Fruit fly (Drosophila melanogaster) whole organism, pupa: Measurements from ENCODE around the gene xmas.

ENCODE experiments used
- CG12605 ChIP-seq: fragments of 200-800 bp; sonication (Bioruptor generic); IDR thresholded peaks from 2 replicates; pipeline ENCODE4 v1.3.6; 2022; ENCODE audit warnings: missing biosample characterization, missing genetic modification characterization
- CG13204 ChIP-seq: fragments of 200-800 bp; sonication (Bioruptor generic); optimal IDR thresholded peaks from 2 replicates; lab custom pipeline; 2018; ENCODE audit warnings: missing biosample characterization, mild to moderate bottlenecking, missing genetic modification characterization, moderate library complexity
- CG15710 ChIP-seq: fragments of 200-800 bp; sonication (Bioruptor generic); optimal IDR thresholded peaks from 2 replicates; lab custom pipeline; 2018; ENCODE audit warnings: missing biosample characterization, mild to moderate bottlenecking, missing genetic modification characterization, moderate library complexity
- CG17806 ChIP-seq: fragments of 200-800 bp; sonication (Bioruptor generic); optimal IDR thresholded peaks from 2 replicates; lab custom pipeline; 2018; ENCODE audit warnings: missing biosample characterization, mild to moderate bottlenecking, missing genetic modification characterization, moderate library complexity
- CG32121 ChIP-seq: fragments of 200-800 bp; sonication (Bioruptor generic); IDR thresholded peaks from 2 replicates; pipeline ENCODE4 v1.3.6; 2022; ENCODE audit warnings: missing biosample characterization, missing genetic modification characterization
- CG34367 ChIP-seq: fragments of 200-800 bp; sonication (Bioruptor generic); optimal IDR thresholded peaks from 2 replicates; lab custom pipeline; 2018; ENCODE audit warnings: missing biosample characterization, mild to moderate bottlenecking, missing genetic modification characterization
- CG4496 ChIP-seq: fragments of 200-800 bp; sonication (Bioruptor generic); IDR thresholded peaks from 3 replicates; pipeline ENCODE4 v1.3.6; 2022; ENCODE audit warnings: missing biosample characterization, missing genetic modification characterization
- CG8159 ChIP-seq: fragments of 200-800 bp; sonication (Bioruptor generic); optimal IDR thresholded peaks from 3 replicates; lab custom pipeline; 2018; ENCODE audit warnings: missing biosample characterization, mild to moderate bottlenecking, missing genetic modification characterization, moderate library complexity
- EcR ChIP-seq: fragments of 200-800 bp; sonication (Bioruptor generic); optimal IDR thresholded peaks from 3 replicates; lab custom pipeline; 2019; ENCODE audit warnings: missing biosample characterization, missing genetic modification characterization, mild to moderate bottlenecking, moderate library complexity, missing genetic modification reagents
- Ets98B ChIP-seq: fragments of 200-800 bp; sonication (Bioruptor generic); IDR thresholded peaks from 2 replicates; pipeline ENCODE4 v1.3.6; 2022; ENCODE audit warnings: missing biosample characterization, missing genetic modification characterization
- Pif1B ChIP-seq: fragments of 200-800 bp; sonication (Bioruptor generic); optimal IDR thresholded peaks from 3 replicates; lab custom pipeline; 2016; ENCODE audit warnings: missing biosample characterization, missing genetic modification characterization
- gl ChIP-seq: fragments of 200-800 bp; sonication (Bioruptor generic); optimal IDR thresholded peaks from 2 replicates; lab custom pipeline; 2018; ENCODE audit warnings: missing biosample characterization, mild to moderate bottlenecking, missing genetic modification characterization

DNA sequence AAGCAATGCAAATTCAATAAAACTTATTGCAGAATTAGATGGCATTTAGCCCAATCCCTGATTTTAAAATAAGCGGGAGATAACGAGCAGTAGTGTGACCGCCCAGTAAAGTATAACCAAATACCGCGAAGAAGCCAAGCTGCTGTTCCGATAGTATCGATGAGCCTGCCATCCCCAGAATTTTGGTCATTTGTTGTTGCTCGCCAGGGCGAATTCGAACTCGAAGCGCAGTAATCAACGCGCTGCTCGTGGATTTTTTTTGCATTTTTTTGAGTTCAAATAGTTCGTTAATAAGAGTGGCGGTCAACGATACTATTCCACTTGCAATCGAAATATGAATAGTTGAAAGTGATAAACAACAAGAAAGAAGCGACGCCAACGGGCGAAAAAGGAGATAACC lies 713 bp upstream of the xmas start, which contains the start of gene baz:
- no peak for TF ChIP-seq CG8159 (tag; lab: Kevin White, UChicago)
- no peak for TF ChIP-seq CG13204 (GFP tag; lab: Kevin White, UChicago)
- no peak for TF ChIP-seq CG34367
- no peak for TF ChIP-seq CG4496 (GFP tag; lab: Robert Waterston, UW)
- no peak for TF ChIP-seq CG17806 (tag; lab: Kevin White, UChicago)
- TF ChIP-seq EcR (GFP tag; lab: Kevin White, UChicago), result peak; percentile 15
- no peak for TF ChIP-seq Pif1B (GFP tag; lab: Kevin White, UChicago)
- no peak for TF ChIP-seq gl (tag; lab: Kevin White, UChicago)
- no peak for TF ChIP-seq CG15710
- TF ChIP-seq CG32121, result no peak
- TF ChIP-seq CG12605 (GFP tag; lab: Robert Waterston, UW), result no peak
- TF ChIP-seq Ets98B (GFP tag; lab: Robert Waterston, UW), result no peak
